Fruit fly (Drosophila melanogaster) whole organism, prepupa: ENCODE results near the gene Gs2.

Source experiments
- Blimp-1 ChIP-seq: fragments of 200-800 bp; sonication (Bioruptor generic); optimal IDR thresholded peaks from 3 replicates; lab custom pipeline; 2017; ENCODE audit warnings: missing biosample characterization, missing genetic modification characterization, mild to moderate bottlenecking, moderate library complexity, missing genetic modification reagents
- CG10631 ChIP-seq: fragments of 200-800 bp; sonication (Bioruptor generic); optimal IDR thresholded peaks from 2 replicates; lab custom pipeline; 2016; ENCODE audit warnings: missing biosample characterization, missing genetic modification characterization
- CG10669 ChIP-seq: fragments of 200-800 bp; sonication (Bioruptor generic); optimal IDR thresholded peaks from 3 replicates; lab custom pipeline; 2018; ENCODE audit warnings: missing biosample characterization, mild to moderate bottlenecking, missing genetic modification characterization, moderate library complexity
- CG11294 ChIP-seq: fragments of 200-800 bp; sonication (Bioruptor generic); IDR thresholded peaks from 2 replicates; pipeline ENCODE4 v1.3.6; 2022; ENCODE audit warnings: missing biosample characterization, missing genetic modification characterization
- CG11762 ChIP-seq: fragments of 200-800 bp; sonication (Bioruptor generic); optimal IDR thresholded peaks from 3 replicates; lab custom pipeline; 2016; ENCODE audit warnings: missing biosample characterization, missing genetic modification characterization; ENCODE audit not compliant: insufficient read depth
- CG15336 ChIP-seq: fragments of 200-800 bp; sonication (Bioruptor generic); IDR thresholded peaks from 2 replicates; pipeline ENCODE4 v1.3.6; 2022; ENCODE audit warnings: missing biosample characterization, missing genetic modification characterization
- CG16779 ChIP-seq: fragments of 200-800 bp; sonication (Bioruptor generic); optimal IDR thresholded peaks from 3 replicates; lab custom pipeline; 2017; ENCODE audit warnings: missing biosample characterization, mild to moderate bottlenecking, missing genetic modification characterization
- CG3032 ChIP-seq: fragments of 200-800 bp; optimal IDR thresholded peaks from 2 replicates; lab custom pipeline; 2019; ENCODE audit warnings: missing biosample characterization, mild to moderate bottlenecking, missing genetic modification characterization, moderate library complexity
- CG31627 ChIP-seq: fragments of 200-800 bp; sonication (Bioruptor generic); optimal IDR thresholded peaks from 3 replicates; lab custom pipeline; 2016; ENCODE audit warnings: missing biosample characterization, missing genetic modification characterization
- CG32006 ChIP-seq: fragments of 200-800 bp; sonication (Bioruptor generic); optimal IDR thresholded peaks from 3 replicates; lab custom pipeline; 2017; ENCODE audit warnings: missing biosample characterization, mild to moderate bottlenecking, missing genetic modification characterization
- CG34406 ChIP-seq: fragments of 200-800 bp; sonication (Bioruptor generic); optimal IDR thresholded peaks from 3 replicates; lab custom pipeline; 2016; ENCODE audit warnings: missing biosample characterization, missing genetic modification characterization
- CG3919 ChIP-seq: fragments of 200-800 bp; sonication (Bioruptor generic); optimal IDR thresholded peaks from 3 replicates; lab custom pipeline; 2016; ENCODE audit warnings: missing biosample characterization, missing genetic modification characterization
- CG6163 ChIP-seq: fragments of 200-800 bp; sonication (Bioruptor generic); IDR thresholded peaks from 3 replicates; pipeline ENCODE4 v1.3.6; 2022; ENCODE audit warnings: missing biosample characterization, missing genetic modification characterization
- CG6276 ChIP-seq: fragments of 200-800 bp; sonication (Bioruptor generic); optimal IDR thresholded peaks from 2 replicates; lab custom pipeline; 2017; ENCODE audit warnings: missing biosample characterization, mild to moderate bottlenecking, missing genetic modification characterization
- CG6808 ChIP-seq: fragments of 200-800 bp; sonication (Bioruptor generic); optimal IDR thresholded peaks from 3 replicates; lab custom pipeline; 2017; ENCODE audit warnings: missing biosample characterization, missing genetic modification characterization, mild to moderate bottlenecking, moderate library complexity, missing genetic modification reagents
- CG7368 ChIP-seq: fragments of 200-800 bp; sonication (Bioruptor generic); optimal IDR thresholded peaks from 3 replicates; lab custom pipeline; 2016; ENCODE audit warnings: missing biosample characterization, missing genetic modification characterization
- CG8319 ChIP-seq: fragments of 200-800 bp; sonication (Bioruptor generic); optimal IDR thresholded peaks from 3 replicates; lab custom pipeline; 2016; ENCODE audit warnings: missing biosample characterization, missing genetic modification characterization
- CG8632 ChIP-seq: fragments of 200-800 bp; sonication (Bioruptor generic); optimal IDR thresholded peaks from 3 replicates; lab custom pipeline; 2016; ENCODE audit warnings: missing biosample characterization, missing genetic modification characterization
- CG9139 ChIP-seq: fragments of 200-800 bp; sonication (Bioruptor generic); optimal IDR thresholded peaks from 3 replicates; lab custom pipeline; 2017; ENCODE audit warnings: missing biosample characterization, mild to moderate bottlenecking, missing genetic modification characterization
- Eip75B ChIP-seq: fragments of 200-800 bp; sonication (Bioruptor generic); optimal IDR thresholded peaks from 3 replicates; lab custom pipeline; 2016; ENCODE audit warnings: missing biosample characterization, missing genetic modification characterization
- Eip78C ChIP-seq: fragments of 200-800 bp; sonication (Bioruptor generic); peaks from one replicate; lab custom pipeline; 2016; ENCODE audit warnings: missing biosample characterization, missing genetic modification characterization
- Eip93F ChIP-seq: fragments of 200-800 bp; sonication (Bioruptor generic); optimal IDR thresholded peaks from 2 replicates; lab custom pipeline; 2016; ENCODE audit warnings: missing biosample characterization, mild to moderate bottlenecking, missing genetic modification characterization
- Ets21C ChIP-seq: fragments of 200-800 bp; sonication (Bioruptor generic); optimal IDR thresholded peaks from 3 replicates; lab custom pipeline; 2016; ENCODE audit warnings: missing biosample characterization, missing genetic modification characterization
- Gug ChIP-seq: fragments of 200-800 bp; sonication (Bioruptor generic); IDR thresholded peaks from 2 replicates; pipeline ENCODE4 v1.3.6; 2022; ENCODE audit warnings: missing biosample characterization, missing genetic modification characterization
- Hr38 ChIP-seq: sonication (Bioruptor generic); optimal IDR thresholded peaks from 2 replicates; lab custom pipeline; 2016; ENCODE audit warnings: missing biosample characterization, missing genetic modification characterization
- Hr4 ChIP-seq: fragments of 200-800 bp; sonication (Bioruptor generic); optimal IDR thresholded peaks from 3 replicates; lab custom pipeline; 2016; ENCODE audit warnings: missing biosample characterization, missing genetic modification characterization
- Lpt ChIP-seq: fragments of 200-800 bp; sonication (Bioruptor generic); optimal IDR thresholded peaks from 3 replicates; lab custom pipeline; 2016; ENCODE audit warnings: missing biosample characterization, missing genetic modification characterization
- Smox ChIP-seq: fragments of 200-800 bp; sonication (Bioruptor generic); optimal IDR thresholded peaks from 3 replicates; lab custom pipeline; 2016; ENCODE audit warnings: missing biosample characterization, missing genetic modification characterization
- Sox102F ChIP-seq: fragments of 200-800 bp; sonication (Bioruptor generic); optimal IDR thresholded peaks from 2 replicates; lab custom pipeline; 2016; ENCODE audit warnings: missing biosample characterization, mild to moderate bottlenecking, missing genetic modification characterization
- Sox14 ChIP-seq: fragments of 200-800 bp; sonication (Bioruptor generic); optimal IDR thresholded peaks from 3 replicates; lab custom pipeline; 2016; ENCODE audit warnings: missing biosample characterization, missing genetic modification characterization
- Sox15 ChIP-seq: fragments of 200-800 bp; sonication (Bioruptor generic); optimal IDR thresholded peaks from 3 replicates; lab custom pipeline; 2016; ENCODE audit warnings: missing biosample characterization, missing genetic modification characterization
- acj6 ChIP-seq: fragments of 200-800 bp; sonication (Bioruptor generic); optimal IDR thresholded peaks from 3 replicates; lab custom pipeline; 2016; ENCODE audit warnings: missing biosample characterization, missing genetic modification characterization
- dac ChIP-seq: fragments of 200-800 bp; sonication (Bioruptor generic); optimal IDR thresholded peaks from 2 replicates; lab custom pipeline; 2017; ENCODE audit warnings: missing biosample characterization, mild to moderate bottlenecking, missing genetic modification characterization
- eg ChIP-seq: fragments of 200-800 bp; sonication (Bioruptor generic); IDR thresholded peaks from 3 replicates; pipeline ENCODE4 v1.3.6; 2022; ENCODE audit warnings: missing biosample characterization, missing genetic modification characterization
- fd85E ChIP-seq: fragments of 200-800 bp; sonication (Bioruptor generic); optimal IDR thresholded peaks from 3 replicates; lab custom pipeline; 2016; ENCODE audit warnings: missing biosample characterization, missing genetic modification characterization
- lz ChIP-seq: fragments of 200-800 bp; sonication (Bioruptor generic); optimal IDR thresholded peaks from 3 replicates; lab custom pipeline; 2016; ENCODE audit warnings: missing biosample characterization, missing genetic modification characterization
- net ChIP-seq: fragments of 200-800 bp; sonication (Bioruptor generic); optimal IDR thresholded peaks from 3 replicates; lab custom pipeline; 2016; ENCODE audit warnings: missing biosample characterization, missing genetic modification characterization
- pdm3 ChIP-seq: fragments of 200-800 bp; sonication (Bioruptor generic); optimal IDR thresholded peaks from 3 replicates; lab custom pipeline; 2016; ENCODE audit warnings: missing biosample characterization, missing genetic modification characterization
- salr ChIP-seq, 2 experiments: fragments of 200-800 bp; sonication (Bioruptor generic); optimal IDR thresholded peaks; 3 replicates each; lab custom pipeline; 2016 to 2018; ENCODE audit warnings: missing biosample characterization in 2 of 2, missing genetic modification characterization in 2 of 2, mild to moderate bottlenecking in 1 of 2
- ss ChIP-seq, 2 experiments: fragments of 200-800 bp; sonication (Bioruptor generic); optimal IDR thresholded peaks; 2 replicates in 1 of 2; 3 replicates in 1 of 2; lab custom pipeline; 2017 to 2018; ENCODE audit warnings: mild to moderate bottlenecking in 2 of 2, missing biosample characterization in 2 of 2, missing genetic modification characterization in 2 of 2, moderate library complexity in 1 of 2
- svp ChIP-seq: fragments of 200-800 bp; sonication (Bioruptor generic); peaks from one replicate; lab custom pipeline; 2016; ENCODE audit warnings: missing biosample characterization, missing genetic modification characterization
- topi ChIP-seq: fragments of 200-800 bp; sonication (Bioruptor generic); optimal IDR thresholded peaks from 3 replicates; lab custom pipeline; 2016; ENCODE audit warnings: missing biosample characterization, missing genetic modification characterization
- vri ChIP-seq: fragments of 200-800 bp; sonication (Bioruptor generic); optimal IDR thresholded peaks from 3 replicates; lab custom pipeline; 2016; ENCODE audit warnings: missing biosample characterization, mild to moderate bottlenecking, missing genetic modification characterization

Gene Gs2

DNA sequence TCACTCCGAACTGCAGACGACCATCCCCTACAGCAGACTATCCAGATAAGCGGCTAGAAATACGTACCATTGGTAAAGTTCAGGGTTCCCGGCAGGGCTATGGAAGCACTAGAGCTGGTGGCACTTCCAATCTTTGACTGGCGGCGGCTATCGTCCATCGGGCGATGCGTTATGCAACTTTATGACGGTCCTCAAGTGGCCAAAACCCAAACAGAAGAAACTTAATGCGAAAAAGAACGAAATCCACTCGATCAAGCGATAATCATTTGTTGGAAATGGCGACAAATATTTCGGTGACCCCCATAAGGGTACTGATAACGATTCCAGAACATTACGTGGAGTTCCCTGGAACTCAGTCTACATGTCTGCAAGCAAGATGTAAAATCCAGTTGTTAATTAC lies 2.7 kb upstream of the Gs2 start:
- TF ChIP-seq vri (GFP tag; lab: Kevin White, UChicago), result peak; percentile 74
- no peak for TF ChIP-seq Ets21C

DNA sequence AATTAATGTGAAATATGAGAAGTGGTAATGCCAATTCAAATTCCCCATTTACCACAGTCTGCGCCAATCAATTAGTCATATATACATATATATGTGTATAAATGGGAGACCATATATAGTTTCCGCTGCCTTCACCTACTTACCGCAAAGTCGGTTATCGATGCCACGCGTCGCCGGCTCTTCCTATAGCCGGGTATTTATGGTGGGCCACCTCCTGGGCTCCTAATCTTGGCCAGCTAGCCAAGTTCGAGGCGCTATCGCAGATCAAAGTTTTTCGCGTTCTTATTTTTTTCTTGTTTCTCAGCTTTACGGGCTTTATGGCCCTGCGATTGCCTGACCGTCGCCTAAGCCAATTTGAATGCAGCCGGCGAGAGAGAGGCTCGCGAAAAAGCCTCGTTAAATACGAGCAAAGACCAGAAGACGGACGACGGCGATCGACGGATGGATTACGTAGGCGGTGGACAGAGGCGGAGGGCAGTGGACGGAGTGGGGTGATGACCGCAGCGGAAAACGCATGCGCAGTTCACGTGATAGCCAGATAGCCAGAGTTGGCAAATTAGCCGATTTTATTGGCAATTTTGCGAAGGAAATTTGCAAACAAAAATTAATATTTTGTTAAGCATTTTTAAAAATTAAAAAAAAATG lies 1.8 kb upstream of the Gs2 start:
- TF ChIP-seq dac (GFP tag; lab: Kevin White, UChicago), result no peak
- TF ChIP-seq svp (GFP tag; lab: Kevin White, UChicago), result peak; percentile 19
- TF ChIP-seq vri (GFP tag; lab: Kevin White, UChicago), result peak; percentile 53

DNA sequence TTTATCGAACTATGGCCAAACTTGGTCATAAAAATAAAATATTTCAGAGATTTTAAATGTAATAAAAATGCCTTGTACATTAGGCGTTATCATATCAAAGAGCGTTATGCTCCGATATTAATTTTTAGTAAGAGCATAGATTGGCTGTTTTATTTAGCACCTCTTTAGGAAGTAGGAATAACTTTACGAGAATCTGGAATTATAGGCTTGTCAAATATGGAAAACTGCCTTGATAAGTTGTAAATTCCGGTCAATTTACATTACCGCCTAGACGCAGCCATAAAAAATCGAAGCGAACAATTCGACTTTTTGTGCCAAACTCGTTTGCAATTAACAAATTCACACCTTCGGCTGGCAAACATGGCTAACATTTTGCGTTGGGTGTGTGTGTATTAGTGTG lies 561 bp upstream of the Gs2 start:
- TF ChIP-seq Smox, result no peak
- no peak for TF ChIP-seq CG7368 (GFP tag; lab: Kevin White, UChicago)
- TF ChIP-seq Hr4 (GFP tag; lab: Kevin White, UChicago), result peak; percentile 12
- peak; percentile 29 for TF ChIP-seq topi (GFP tag; lab: Kevin White, UChicago)
- TF ChIP-seq Lpt (GFP tag; lab: Kevin White, UChicago), result no peak
- peak; percentile 30 for TF ChIP-seq lz
- TF ChIP-seq CG34406 (GFP tag; lab: Kevin White, UChicago), result no peak
- TF ChIP-seq CG9139, result no peak
- TF ChIP-seq CG10631 (GFP tag; lab: Kevin White, UChicago), result no peak
- no peak for TF ChIP-seq vri (GFP tag; lab: Kevin White, UChicago)
- peak; percentile 26 for TF ChIP-seq acj6 (GFP tag; lab: Kevin White, UChicago)
- TF ChIP-seq Eip78C (GFP tag; lab: Kevin White, UChicago), result peak; percentile 63
- peak; percentile 19 for TF ChIP-seq Eip75B (GFP tag; lab: Kevin White, UChicago)

DNA sequence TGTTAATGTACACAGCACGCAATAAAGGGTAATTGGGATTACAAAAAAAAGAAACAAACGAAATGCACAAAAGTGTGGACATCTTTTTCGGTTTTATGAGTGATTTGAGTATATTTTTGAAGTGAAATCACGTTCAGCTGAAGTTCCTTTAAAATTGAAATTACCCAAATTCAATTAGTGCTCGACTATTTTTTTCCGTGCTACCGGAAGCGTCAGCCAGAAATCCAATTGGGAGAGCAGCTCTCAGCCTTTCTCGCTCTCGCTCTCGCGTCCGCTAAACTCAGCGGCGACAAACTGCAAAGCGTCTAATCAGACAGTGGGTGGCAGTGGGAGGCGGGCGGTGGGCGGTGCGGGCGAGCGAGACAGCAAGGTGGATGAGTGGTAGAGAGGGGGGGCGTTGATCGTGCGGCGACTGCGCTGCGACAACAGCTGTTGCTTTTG lies 665 bp downstream of the Gs2 start:
- TF ChIP-seq CG34406 (GFP tag; lab: Kevin White, UChicago), result peak; percentile 76
- peak; percentile 67 for TF ChIP-seq Blimp-1 (GFP tag; lab: Kevin White, UChicago)
- TF ChIP-seq CG6808 (GFP tag; lab: Kevin White, UChicago), result no peak
- TF ChIP-seq Sox102F, result peak; percentile 87
- TF ChIP-seq Smox, result peak; percentile 87
- TF ChIP-seq Lpt (GFP tag; lab: Kevin White, UChicago), result peak; percentile 45
- TF ChIP-seq dac (GFP tag; lab: Kevin White, UChicago), result no peak
- no peak for TF ChIP-seq fd85E (GFP tag; lab: Kevin White, UChicago)
- TF ChIP-seq CG3032 (tag; lab: Kevin White, UChicago), result no peak
- TF ChIP-seq eg (GFP tag; lab: Robert Waterston, UW), result peak; percentile 84
- peak; percentile 90 for TF ChIP-seq vri (GFP tag; lab: Kevin White, UChicago)
- peak; percentile 76 for TF ChIP-seq Hr4 (GFP tag; lab: Kevin White, UChicago)
- TF ChIP-seq Eip78C (GFP tag; lab: Kevin White, UChicago), result peak; percentile 78
- TF ChIP-seq CG11294 (GFP tag; lab: Robert Waterston, UW), result peak; percentile 76
- no peak for TF ChIP-seq ss (GFP tag; optimal IDR thresholded peaks at IDR 0.05; lab: Kevin White, UChicago)
- TF ChIP-seq pdm3 (GFP tag; lab: Kevin White, UChicago), result peak; percentile 76
- peak; percentile 68 for TF ChIP-seq acj6 (GFP tag; lab: Kevin White, UChicago)
- TF ChIP-seq CG7368 (GFP tag; lab: Kevin White, UChicago), result peak; percentile 54
- peak; percentile 71 for TF ChIP-seq CG8632 (GFP tag; lab: Kevin White, UChicago)
- peak; percentile 48 for TF ChIP-seq CG10631 (GFP tag; lab: Kevin White, UChicago)
- peak; percentile 38 for TF ChIP-seq CG16779 (tag; lab: Kevin White, UChicago)
- peak; percentile 82 for TF ChIP-seq Eip93F
- TF ChIP-seq Hr38 (GFP tag; lab: Kevin White, UChicago), result no peak
- TF ChIP-seq CG3919 (GFP tag; lab: Kevin White, UChicago), result peak; percentile 71
- TF ChIP-seq Sox15 (GFP tag; lab: Kevin White, UChicago), result peak; percentile 67
- peak; percentile 72 for TF ChIP-seq CG11762 (GFP tag; lab: Kevin White, UChicago)
- peak; percentile 70 for TF ChIP-seq CG32006
- TF ChIP-seq net (GFP tag; lab: Kevin White, UChicago), result peak; percentile 54
- TF ChIP-seq CG15336 (GFP tag; lab: Robert Waterston, UW), result peak; percentile 80
- peak in 1 of 2 experiments; percentile 30 for TF ChIP-seq salr (GFP tag; optimal IDR thresholded peaks at IDR 0.05; lab: Kevin White, UChicago)
- peak; percentile 29 for TF ChIP-seq CG10669 (GFP tag; lab: Kevin White, UChicago)
- TF ChIP-seq topi (GFP tag; lab: Kevin White, UChicago), result peak; percentile 92
- TF ChIP-seq CG8319 (GFP tag; lab: Kevin White, UChicago), result peak; percentile 45
- peak; percentile 75; the same call in 2 of the 3 replicates for TF ChIP-seq CG6163 (GFP tag; lab: Robert Waterston, UW)
- TF ChIP-seq Gug, result peak; percentile 65
- TF ChIP-seq Sox14 (GFP tag; lab: Kevin White, UChicago), result peak; percentile 79
- peak; percentile 93 for TF ChIP-seq CG31627 (GFP tag; lab: Kevin White, UChicago)
- TF ChIP-seq CG6276 (GFP tag; lab: Kevin White, UChicago), result peak; percentile 70
